Worm (Caenorhabditis elegans) whole organism, young adult: ENCODE results near the gene drd-1.

Source experiments
- hlh-12 ChIP-seq: sonication (generic microtip); optimal IDR thresholded peaks from 2 replicates; lab custom pipeline; 2016; ENCODE audit warnings: missing genetic modification characterization, missing compliant biosample characterization
- lsl-1 ChIP-seq: fragments of 200-800 bp; sonication (Bioruptor generic); optimal IDR thresholded peaks from 2 replicates; lab custom pipeline; 2018; ENCODE audit warnings: mild to moderate bottlenecking, missing genetic modification characterization, moderate library complexity, missing compliant biosample characterization
- pbrm-1 ChIP-seq: fragments of 200-800 bp; sonication (Bioruptor generic); IDR thresholded peaks from 2 replicates; pipeline ENCODE4 v1.3.6; 2022; ENCODE audit warnings: missing genetic modification reagents, missing genetic modification characterization, missing compliant biosample characterization

DNA sequence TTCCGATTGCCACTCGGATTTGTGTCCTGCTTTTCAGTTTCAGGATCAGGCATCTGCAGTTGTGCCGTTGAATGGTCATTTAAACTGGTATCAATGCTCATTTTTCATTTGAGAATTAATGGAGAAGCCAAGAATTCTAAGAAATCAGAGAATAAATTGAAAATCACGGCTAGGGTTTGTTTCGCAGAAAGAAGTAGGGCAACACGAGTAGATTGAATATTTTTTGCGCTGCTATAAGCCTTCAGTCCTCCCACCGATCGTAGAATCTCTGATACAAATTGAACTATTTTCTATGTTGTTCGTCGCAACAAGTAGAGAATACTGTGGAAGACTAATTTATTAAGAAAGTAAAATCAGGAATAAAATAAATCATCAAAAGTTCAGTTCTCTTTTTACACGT, 49.2 kb downstream of the drd-1 start, which contains the start of gene acp-3:
- TF ChIP-seq lsl-1 (GFP tag; lab: Kevin White, UChicago), result no peak
- no peak for TF ChIP-seq pbrm-1
- TF ChIP-seq hlh-12 (tag; lab: Kevin White, UChicago), result no peak
